Worm (Caenorhabditis elegans) whole organism, L3 larva: ENCODE data around the gene gnrr-5.
A peak's percentile ranks its signal among the peaks of the same experiment; 100 is the strongest.

Source experiments
- R02D3.7 ChIP-seq: fragments of 150-350 bp; optimal IDR thresholded peaks from 2 replicates; lab custom pipeline; 2014; ENCODE audit warnings: missing biosample characterization, missing genetic modification characterization
- ZK546.5 ChIP-seq: sonication (generic microtip); optimal IDR thresholded peaks from 2 replicates; lab custom pipeline; 2017; ENCODE audit warnings: missing biosample characterization, missing genetic modification characterization
- aly-2 ChIP-seq: fragments of 150-350 bp; optimal IDR thresholded peaks from 2 replicates; lab custom pipeline; 2014; ENCODE audit warnings: missing biosample characterization, missing genetic modification characterization
- ama-1 ChIP-seq: fragments of 150-350 bp; optimal IDR thresholded peaks from 2 replicates; lab custom pipeline; 2018
- ceh-16 ChIP-seq: sonication (generic microtip); optimal IDR thresholded peaks from 2 replicates; lab custom pipeline; 2017; ENCODE audit warnings: missing biosample characterization, missing genetic modification characterization
- ceh-82 ChIP-seq: fragments of 150-350 bp; optimal IDR thresholded peaks from 2 replicates; lab custom pipeline; 2014; ENCODE audit warnings: missing biosample characterization, missing genetic modification characterization
- ceh-9 ChIP-seq: sonication (generic microtip); optimal IDR thresholded peaks from 2 replicates; lab custom pipeline; 2018; ENCODE audit warnings: missing biosample characterization, missing genetic modification characterization
- egl-27 ChIP-seq: sonication (generic microtip); optimal IDR thresholded peaks from 4 replicates; lab custom pipeline; 2017; ENCODE audit warnings: missing biosample characterization, missing genetic modification reagents, missing genetic modification characterization
- egl-5 ChIP-seq: fragments of 150-350 bp; optimal IDR thresholded peaks from 2 replicates; lab custom pipeline; 2017; ENCODE audit warnings: missing biosample characterization, missing genetic modification reagents, missing genetic modification characterization, inconsistent platforms
- elt-1 ChIP-seq: fragments of 150-350 bp; optimal IDR thresholded peaks from 2 replicates; lab custom pipeline; 2014; ENCODE audit warnings: missing biosample characterization, missing genetic modification characterization
- eor-1 ChIP-seq, 2 experiments: fragments of 150-350 bp; optimal IDR thresholded peaks; 2 replicates each; lab custom pipeline; 2014 to 2018; ENCODE audit warnings: missing biosample characterization in 2 of 2, missing genetic modification characterization in 2 of 2
- fkh-10 ChIP-seq: sonication (generic microtip); optimal IDR thresholded peaks from 2 replicates; lab custom pipeline; 2017; ENCODE audit warnings: missing biosample characterization, missing genetic modification reagents, missing genetic modification characterization
- fkh-2 ChIP-seq: fragments of 150-350 bp; optimal IDR thresholded peaks from 2 replicates; lab custom pipeline; 2014; ENCODE audit warnings: missing biosample characterization, missing genetic modification reagents, missing genetic modification characterization
- fos-1 ChIP-seq: fragments of 150-350 bp; optimal IDR thresholded peaks from 2 replicates; lab custom pipeline; 2014; ENCODE audit warnings: missing biosample characterization, missing genetic modification characterization
- jun-1 ChIP-seq: fragments of 150-350 bp; optimal IDR thresholded peaks from 2 replicates; lab custom pipeline; 2014; ENCODE audit warnings: missing biosample characterization, missing genetic modification reagents, missing genetic modification characterization
- lin-15B ChIP-seq: fragments of 150-350 bp; optimal IDR thresholded peaks from 2 replicates; lab custom pipeline; 2014; ENCODE audit warnings: missing biosample characterization, missing genetic modification characterization
- lin-39 ChIP-seq: fragments of 150-350 bp; optimal IDR thresholded peaks from 2 replicates; lab custom pipeline; 2018; ENCODE audit warnings: missing biosample characterization, missing genetic modification reagents, missing genetic modification characterization
- lsy-12 ChIP-seq: sonication (generic microtip); optimal IDR thresholded peaks from 2 replicates; lab custom pipeline; 2016; ENCODE audit warnings: mild to moderate bottlenecking, missing genetic modification characterization, missing compliant biosample characterization
- nfya-1 ChIP-seq: sonication (generic microtip); optimal IDR thresholded peaks from 2 replicates; lab custom pipeline; 2017; ENCODE audit warnings: missing genetic modification characterization, mild to moderate bottlenecking, missing compliant biosample characterization, antibody characterized with exemption, moderate library complexity; ENCODE audit not compliant: insufficient read depth
- nhr-11 ChIP-seq: fragments of 150-350 bp; optimal IDR thresholded peaks from 2 replicates; lab custom pipeline; 2014; ENCODE audit warnings: missing biosample characterization, missing genetic modification characterization
- nhr-12 ChIP-seq: fragments of 150-350 bp; optimal IDR thresholded peaks from 2 replicates; lab custom pipeline; 2014; ENCODE audit warnings: missing biosample characterization, missing genetic modification characterization
- nhr-25 ChIP-seq: sonication (generic microtip); optimal IDR thresholded peaks from 2 replicates; lab custom pipeline; 2017; ENCODE audit warnings: missing biosample characterization, missing genetic modification characterization
- nhr-28 ChIP-seq: fragments of 150-350 bp; optimal IDR thresholded peaks from 2 replicates; lab custom pipeline; 2014; ENCODE audit warnings: missing biosample characterization, missing genetic modification characterization
- nhr-43 ChIP-seq: sonication (generic microtip); optimal IDR thresholded peaks from 2 replicates; lab custom pipeline; 2016; ENCODE audit warnings: mild to moderate bottlenecking, missing genetic modification characterization, missing compliant biosample characterization; ENCODE audit not compliant: poor library complexity, severe bottlenecking
- nhr-77 ChIP-seq: fragments of 150-350 bp; optimal IDR thresholded peaks from 2 replicates; lab custom pipeline; 2014; ENCODE audit warnings: missing biosample characterization, missing genetic modification characterization
- pha-4 ChIP-seq: fragments of 150-350 bp; optimal IDR thresholded peaks from 2 replicates; lab custom pipeline; 2014; ENCODE audit warnings: missing biosample characterization, missing genetic modification reagents, missing genetic modification characterization
- pqm-1 ChIP-seq: fragments of 150-350 bp; optimal IDR thresholded peaks from 2 replicates; lab custom pipeline; 2017; ENCODE audit warnings: missing biosample characterization, missing genetic modification characterization, inconsistent platforms
- sea-2 ChIP-seq: fragments of 150-350 bp; sonication (generic microtip); optimal IDR thresholded peaks from 4 replicates; lab custom pipeline; 2014; ENCODE audit warnings: missing biosample characterization, missing genetic modification reagents, missing genetic modification characterization
- skn-1 ChIP-seq: fragments of 150-350 bp; optimal IDR thresholded peaks from 2 replicates; lab custom pipeline; 2014; ENCODE audit warnings: missing biosample characterization, missing genetic modification characterization
- snpc-4 ChIP-seq: fragments of 150-350 bp; optimal IDR thresholded peaks from 2 replicates; lab custom pipeline; 2014; ENCODE audit warnings: missing biosample characterization, missing genetic modification characterization
- tbx-2 ChIP-seq: sonication (generic microtip); optimal IDR thresholded peaks from 2 replicates; lab custom pipeline; 2016; ENCODE audit warnings: mild to moderate bottlenecking, missing genetic modification characterization, missing compliant biosample characterization
- unc-62 ChIP-seq: fragments of 150-350 bp; sonication (generic microtip); optimal IDR thresholded peaks from 4 replicates; lab custom pipeline; 2014; ENCODE audit warnings: missing biosample characterization, missing genetic modification reagents, missing genetic modification characterization
- zag-1 ChIP-seq: fragments of 150-350 bp; optimal IDR thresholded peaks from 2 replicates; lab custom pipeline; 2014; ENCODE audit warnings: missing biosample characterization, missing genetic modification characterization
- ztf-11 ChIP-seq: fragments of 150-350 bp; optimal IDR thresholded peaks from 2 replicates; lab custom pipeline; 2014; ENCODE audit warnings: missing biosample characterization, missing genetic modification characterization
- ztf-4 ChIP-seq: fragments of 150-350 bp; optimal IDR thresholded peaks from 2 replicates; lab custom pipeline; 2014; ENCODE audit warnings: missing biosample characterization, missing genetic modification characterization

Gene gnrr-5

ce11 chrV:4419767-4420322 is 34.7 kb downstream of the gnrr-5 start, which contains the start of the genes Y47D7A.7 and Y47D7A.2:
TSS of gene Y47D7A.7 (minus strand) at chrV:4419867.
TSS of gene Y47D7A.2 (plus strand) at chrV:4420272.
- TF ChIP-seq skn-1 (no peak), nhr-28 (tag; lab: Kevin White, UChicago) (no peak), zag-1 (tag; lab: Kevin White, UChicago) (no peak), ceh-9 (tag; lab: Kevin White, UChicago) (no peak), nhr-11 (tag; lab: Kevin White, UChicago) (no peak), fkh-10 (GFP tag; lab: Kevin White, UChicago) (no peak), fos-1 (no peak), jun-1 (no peak), unc-62 (no peak), aly-2 (tag; lab: Kevin White, UChicago) (no peak), pqm-1 (no peak), nhr-25 (no peak), tbx-2 (tag; lab: Kevin White, UChicago) (no peak), eor-1 (tag; optimal IDR thresholded peaks at IDR 0.05; lab: Kevin White, UChicago) (no peak)

DNA sequence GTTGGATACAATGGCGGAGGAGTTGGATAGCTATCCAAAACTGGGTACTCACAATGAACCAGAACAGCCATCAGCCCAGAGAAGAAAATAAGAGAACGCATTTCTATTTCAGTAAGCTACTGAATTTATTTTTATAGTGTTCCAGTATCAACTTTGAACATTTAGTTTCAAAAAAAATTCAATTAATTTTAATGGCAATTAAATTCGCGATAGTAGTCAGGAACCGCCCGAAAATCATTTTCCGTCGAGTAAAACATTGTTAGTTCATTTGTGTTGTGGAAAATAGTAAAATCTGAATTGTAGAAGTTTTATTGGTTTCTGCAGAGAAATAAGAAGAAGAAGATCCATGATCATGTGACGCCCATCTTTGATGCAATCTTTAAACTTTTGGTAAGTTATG is 36.4 kb downstream of the gnrr-5 start, which contains the start of gene Y47D7A.6:
Y47D7A.6 (minus strand) TSS at position 101 of the 400 bp plus-strand sequence.
- no peak for TF ChIP-seq pha-4 (tag; lab: Kevin White, UChicago)
- TF ChIP-seq ZK546.5 (tag; lab: Kevin White, UChicago), result no peak
- no peak for TF ChIP-seq unc-62
- no peak for TF ChIP-seq snpc-4 (tag; lab: Kevin White, UChicago)
- TF ChIP-seq elt-1 (tag; lab: Kevin White, UChicago), result no peak
- no peak for TF ChIP-seq nhr-25
- no peak for TF ChIP-seq fos-1
- no peak for TF ChIP-seq nfya-1 (tag; lab: Kevin White, UChicago)
- no peak for TF ChIP-seq skn-1
- TF ChIP-seq lsy-12 (tag; lab: Kevin White, UChicago), result no peak
- TF ChIP-seq lin-39 (tag; lab: Kevin White, UChicago), result no peak
- TF ChIP-seq zag-1 (tag; lab: Kevin White, UChicago), result no peak
- no peak for TF ChIP-seq sea-2
- no peak for TF ChIP-seq nhr-12 (tag; lab: Kevin White, UChicago)
- TF ChIP-seq egl-27 (tag; lab: Kevin White, UChicago), result no peak
- TF ChIP-seq ztf-11, result no peak
- TF ChIP-seq R02D3.7, result no peak

- TF ChIP-seq ama-1 (lab: Kevin White, UChicago) (no peak), fkh-2 (tag; lab: Kevin White, UChicago) (no peak), pqm-1 (no peak), ZK546.5 (tag; lab: Kevin White, UChicago) (no peak), snpc-4 (tag; lab: Kevin White, UChicago) (no peak), egl-5 (tag; lab: Kevin White, UChicago) (no peak), nhr-77 (tag; lab: Kevin White, UChicago) (no peak), ceh-16 (tag; lab: Kevin White, UChicago) (no peak), ztf-4 (tag; lab: Kevin White, UChicago) (no peak), lin-15B (tag; lab: Kevin White, UChicago) (no peak)
These were observed 37.8 kb downstream of the gnrr-5 start, which contains the start of gene Y47D7A.18 for ce11 chrV:4416710-4417109. TSS of gene Y47D7A.18 (minus strand) at chrV:4416810.

DNA sequence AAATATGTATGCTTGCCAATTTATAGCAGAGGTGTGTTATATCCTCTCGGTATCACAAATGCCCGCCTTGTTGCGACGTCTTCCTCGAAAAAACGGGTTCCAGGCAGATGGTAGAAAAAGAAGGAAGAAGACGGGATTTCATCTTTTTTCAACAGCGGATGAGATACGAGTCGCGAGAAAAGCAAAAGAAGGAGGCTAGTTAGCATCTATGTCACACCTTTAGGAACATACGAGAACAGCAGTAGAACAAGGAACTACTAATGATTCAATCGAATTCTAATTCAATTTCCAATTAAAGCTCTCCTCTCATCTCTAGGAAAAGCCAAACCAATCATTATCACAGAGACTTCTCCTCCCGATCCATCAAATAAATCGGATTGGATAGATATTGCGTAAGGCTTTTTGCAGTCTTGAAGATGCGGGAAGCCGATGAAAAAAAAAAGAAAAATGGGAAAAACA is 39.9 kb downstream of the gnrr-5 start, which contains the start of gene grl-5:
grl-5 (minus strand) TSS at position 51 of the 459 bp plus-strand sequence.
- TF ChIP-seq ceh-82 (tag; lab: Kevin White, UChicago) (no peak), nhr-43 (tag; lab: Kevin White, UChicago) (peak; percentile 18)

ce11 chrV:4411714-4412113 is 42.8 kb downstream of the gnrr-5 start, which contains the start of gene Y47D7A.17:
TSS of gene Y47D7A.17 (minus strand) at chrV:4411814.
- TF ChIP-seq jun-1, result no peak
- no peak for TF ChIP-seq unc-62
